Fruit fly (Drosophila melanogaster) whole organism, embryonic: ENCODE results near the gene CG15506.
A peak's percentile ranks its signal among the peaks of the same experiment; 100 is the strongest.

Experiments used
- ATbp ChIP-seq: fragments of 200-800 bp; sonication (Bioruptor generic); optimal IDR thresholded peaks from 2 replicates; lab custom pipeline; 2017; ENCODE audit warnings: missing biosample characterization, mild to moderate bottlenecking, missing genetic modification characterization, missing genetic modification reagents
- Abd-B ChIP-seq: fragments of 200-800 bp; sonication (Bioruptor generic); optimal IDR thresholded peaks from 2 replicates; lab custom pipeline; 2018; ENCODE audit warnings: missing biosample characterization, mild to moderate bottlenecking, missing genetic modification characterization, moderate library complexity
- B-H2 ChIP-seq: fragments of 200-800 bp; sonication (Bioruptor generic); optimal IDR thresholded peaks from 2 replicates; lab custom pipeline; 2018; ENCODE audit warnings: missing biosample characterization, mild to moderate bottlenecking, missing genetic modification characterization
- Bdp1 ChIP-seq: fragments of 200-800 bp; sonication (Bioruptor generic); optimal IDR thresholded peaks from 3 replicates; lab custom pipeline; 2016; ENCODE audit warnings: missing biosample characterization, missing genetic modification characterization
- C15 ChIP-seq: fragments of 200-800 bp; sonication (Bioruptor generic); IDR thresholded peaks from 3 replicates; pipeline ENCODE4 v1.3.6; 2022; ENCODE audit warnings: missing biosample characterization, missing genetic modification characterization
- CG1233 ChIP-seq: fragments of 200-800 bp; sonication (Bioruptor generic); optimal IDR thresholded peaks from 4 replicates; lab custom pipeline; 2018; ENCODE audit warnings: missing biosample characterization, mild to moderate bottlenecking, missing genetic modification characterization
- CG12744 ChIP-seq: fragments of 200-800 bp; sonication (Bioruptor generic); optimal IDR thresholded peaks from 2 replicates; lab custom pipeline; 2016; ENCODE audit warnings: missing biosample characterization, missing genetic modification characterization
- CG14965 ChIP-seq: fragments of 200-800 bp; sonication (Bioruptor generic); optimal IDR thresholded peaks from 2 replicates; lab custom pipeline; 2016; ENCODE audit warnings: missing biosample characterization, missing genetic modification characterization, borderline replicate concordance
- CG1529 ChIP-seq: fragments of 200-800 bp; sonication (Bioruptor generic); optimal IDR thresholded peaks from 3 replicates; lab custom pipeline; 2018; ENCODE audit warnings: missing biosample characterization, missing genetic modification characterization
- CG15514 ChIP-seq: fragments of 200-800 bp; sonication (Bioruptor generic); optimal IDR thresholded peaks from 3 replicates; lab custom pipeline; 2017; ENCODE audit warnings: missing biosample characterization, missing genetic modification characterization, mild to moderate bottlenecking, moderate library complexity, missing genetic modification reagents
- CG1603 ChIP-seq: fragments of 200-800 bp; sonication (Bioruptor generic); optimal IDR thresholded peaks from 2 replicates; lab custom pipeline; 2019; ENCODE audit warnings: missing biosample characterization, mild to moderate bottlenecking, missing genetic modification characterization, moderate library complexity
- CG17359 ChIP-seq: fragments of 200-800 bp; sonication (Bioruptor generic); optimal IDR thresholded peaks from 3 replicates; lab custom pipeline; 2018; ENCODE audit warnings: missing biosample characterization, mild to moderate bottlenecking, missing genetic modification characterization, moderate library complexity
- CG18011 ChIP-seq: fragments of 200-800 bp; sonication (Bioruptor generic); optimal IDR thresholded peaks from 2 replicates; lab custom pipeline; 2017; ENCODE audit warnings: missing biosample characterization, missing genetic modification characterization, mild to moderate bottlenecking, moderate library complexity, missing genotype
- CG2120 ChIP-seq: fragments of 200-800 bp; sonication (Bioruptor generic); optimal IDR thresholded peaks from 3 replicates; lab custom pipeline; 2016; ENCODE audit warnings: missing biosample characterization, missing genetic modification characterization
- CG30431 ChIP-seq: fragments of 200-800 bp; sonication (Bioruptor generic); optimal IDR thresholded peaks from 2 replicates; lab custom pipeline; 2017; ENCODE audit warnings: missing biosample characterization, missing genetic modification characterization
- CG31441 ChIP-seq: fragments of 200-800 bp; sonication (Bioruptor generic); IDR thresholded peaks from 2 replicates; pipeline ENCODE4 v1.3.6; 2022; ENCODE audit warnings: missing biosample characterization, missing genetic modification characterization
- CG4617 ChIP-seq: fragments of 200-800 bp; sonication (Bioruptor generic); optimal IDR thresholded peaks from 3 replicates; lab custom pipeline; 2016; ENCODE audit warnings: missing biosample characterization, missing genetic modification characterization, borderline replicate concordance
- CG4730 ChIP-seq: fragments of 200-800 bp; sonication (Bioruptor generic); IDR thresholded peaks from 2 replicates; pipeline ENCODE4 v1.3.6; 2022; ENCODE audit warnings: missing biosample characterization, missing genetic modification characterization
- CG7372 ChIP-seq: fragments of 200-800 bp; sonication (Bioruptor generic); IDR thresholded peaks from 2 replicates; pipeline ENCODE4 v1.3.6; 2022; ENCODE audit warnings: missing biosample characterization, missing genetic modification characterization
- CG8089 ChIP-seq: fragments of 200-800 bp; sonication (Bioruptor generic); optimal IDR thresholded peaks from 3 replicates; lab custom pipeline; 2016; ENCODE audit warnings: missing biosample characterization, missing genetic modification characterization
- Doc2 ChIP-seq: fragments of 200-800 bp; sonication (Bioruptor generic); IDR thresholded peaks from 2 replicates; pipeline ENCODE4 v1.3.6; 2022; ENCODE audit warnings: missing biosample characterization, missing genetic modification characterization
- Doc3 ChIP-seq: fragments of 200-800 bp; sonication (Bioruptor generic); IDR thresholded peaks from 3 replicates; pipeline ENCODE4 v1.3.6; 2022; ENCODE audit warnings: missing biosample characterization, missing genetic modification characterization; ENCODE audit not compliant: partially characterized antibody
- Elba2 ChIP-seq: fragments of 200-800 bp; sonication (Bioruptor generic); optimal IDR thresholded peaks from 3 replicates; lab custom pipeline; 2016; ENCODE audit warnings: missing biosample characterization, missing genetic modification characterization
- Ets97D ChIP-seq: fragments of 200-800 bp; sonication (Bioruptor generic); optimal IDR thresholded peaks from 3 replicates; lab custom pipeline; 2016; ENCODE audit warnings: missing biosample characterization, missing genetic modification characterization
- HLH54F ChIP-seq: fragments of 200-800 bp; sonication (Bioruptor generic); optimal IDR thresholded peaks from 3 replicates; lab custom pipeline; 2016; ENCODE audit warnings: missing biosample characterization, missing genetic modification characterization
- Kr ChIP-seq: fragments of 200-800 bp; sonication (Bioruptor generic); optimal IDR thresholded peaks from 2 replicates; lab custom pipeline; 2017; ENCODE audit warnings: missing biosample characterization, mild to moderate bottlenecking, missing genetic modification characterization
- MESR4 ChIP-seq: fragments of 200-800 bp; sonication (Bioruptor generic); optimal IDR thresholded peaks from 2 replicates; lab custom pipeline; 2018; ENCODE audit warnings: missing biosample characterization, mild to moderate bottlenecking, missing genetic modification characterization, moderate library complexity
- Meics ChIP-seq: fragments of 200-800 bp; sonication (Bioruptor generic); optimal IDR thresholded peaks from 2 replicates; lab custom pipeline; 2017; ENCODE audit warnings: missing biosample characterization, mild to moderate bottlenecking, missing genetic modification characterization
- NC2β ChIP-seq: fragments of 200-800 bp; sonication (Bioruptor generic); optimal IDR thresholded peaks from 2 replicates; lab custom pipeline; 2016; ENCODE audit warnings: missing biosample characterization, missing genetic modification characterization
- Opbp ChIP-seq: fragments of 200-800 bp; sonication (Bioruptor generic); IDR thresholded peaks from 3 replicates; pipeline ENCODE4 v1.3.6; 2022; ENCODE audit warnings: missing biosample characterization, missing genetic modification characterization; ENCODE audit not compliant: partially characterized antibody
- Optix ChIP-seq: fragments of 200-800 bp; sonication (Bioruptor generic); IDR thresholded peaks from 3 replicates; pipeline ENCODE4 v1.3.6; 2022; ENCODE audit warnings: missing biosample characterization, missing genetic modification characterization
- Rfx ChIP-seq: fragments of 200-800 bp; sonication (Bioruptor generic); IDR thresholded peaks from 2 replicates; pipeline ENCODE4 v1.3.6; 2022; ENCODE audit warnings: missing biosample characterization, missing genetic modification characterization
- TFAM ChIP-seq: fragments of 200-800 bp; sonication (Bioruptor generic); optimal IDR thresholded peaks from 2 replicates; lab custom pipeline; 2017; ENCODE audit warnings: missing biosample characterization, missing genetic modification characterization, inconsistent platforms
- Taf1 ChIP-seq: fragments of 200-800 bp; sonication (Bioruptor generic); IDR thresholded peaks from 2 replicates; pipeline ENCODE4 v1.3.6; 2022; ENCODE audit warnings: missing biosample characterization, missing genetic modification characterization
- Usf ChIP-seq: fragments of 200-800 bp; sonication (Bioruptor generic); optimal IDR thresholded peaks from 2 replicates; lab custom pipeline; 2017; ENCODE audit warnings: missing genotype, missing biosample characterization, missing genetic modification characterization
- ap ChIP-seq: fragments of 200-800 bp; sonication (Bioruptor generic); IDR thresholded peaks from 2 replicates; pipeline ENCODE4 v1.3.6; 2022; ENCODE audit warnings: missing biosample characterization, missing genetic modification characterization
- caup ChIP-seq: fragments of 200-800 bp; sonication (Bioruptor generic); optimal IDR thresholded peaks from 3 replicates; lab custom pipeline; 2017; ENCODE audit warnings: missing biosample characterization, mild to moderate bottlenecking, missing genetic modification characterization, moderate library complexity; ENCODE audit not compliant: severe bottlenecking
- crol ChIP-seq: fragments of 200-800 bp; sonication (Bioruptor generic); IDR thresholded peaks from 2 replicates; pipeline ENCODE4 v1.3.6; 2022; ENCODE audit warnings: missing biosample characterization, missing genetic modification characterization
- cwo ChIP-seq: fragments of 200-800 bp; sonication (Bioruptor generic); optimal IDR thresholded peaks from 3 replicates; lab custom pipeline; 2017; ENCODE audit warnings: missing biosample characterization, missing genetic modification characterization, mild to moderate bottlenecking, moderate library complexity, missing genetic modification reagents
- danr ChIP-seq: fragments of 200-800 bp; sonication (Bioruptor generic); IDR thresholded peaks from 2 replicates; pipeline ENCODE4 v1.3.6; 2022; ENCODE audit warnings: missing biosample characterization, missing genetic modification characterization
- dmrt11E ChIP-seq: fragments of 200-800 bp; sonication (Bioruptor generic); optimal IDR thresholded peaks from 3 replicates; lab custom pipeline; 2018; ENCODE audit warnings: missing biosample characterization, mild to moderate bottlenecking, missing genetic modification characterization, moderate library complexity
- dpn ChIP-seq, 2 experiments: fragments of 200-800 bp; sonication (Bioruptor generic); optimal IDR thresholded peaks; 3 replicates each; lab custom pipeline; 2016; ENCODE audit warnings: missing biosample characterization in 2 of 2, missing genetic modification characterization in 2 of 2
- en ChIP-seq: fragments of 200-800 bp; sonication (Bioruptor generic); optimal IDR thresholded peaks from 2 replicates; lab custom pipeline; 2016; ENCODE audit warnings: missing biosample characterization, missing genetic modification characterization
- fd96Cb ChIP-seq: fragments of 200-800 bp; sonication (Bioruptor generic); optimal IDR thresholded peaks from 2 replicates; lab custom pipeline; 2018; ENCODE audit warnings: missing biosample characterization, mild to moderate bottlenecking, missing genetic modification characterization, moderate library complexity
- ken ChIP-seq: fragments of 200-800 bp; sonication (Bioruptor generic); IDR thresholded peaks from 3 replicates; pipeline ENCODE4 v1.3.6; 2022; ENCODE audit warnings: missing biosample characterization, missing genetic modification characterization
- pros ChIP-seq: fragments of 200-800 bp; sonication (Bioruptor generic); optimal IDR thresholded peaks from 3 replicates; lab custom pipeline; 2019; ENCODE audit warnings: missing biosample characterization, mild to moderate bottlenecking, missing genetic modification characterization, moderate library complexity
- repo ChIP-seq: fragments of 200-800 bp; sonication (Bioruptor generic); optimal IDR thresholded peaks from 2 replicates; lab custom pipeline; 2016; ENCODE audit warnings: missing biosample characterization, missing genetic modification characterization
- sens ChIP-seq: fragments of 200-800 bp; sonication (Bioruptor generic); peaks from one replicate; lab custom pipeline; 2016; ENCODE audit warnings: missing biosample characterization, missing genetic modification characterization
- ttk ChIP-seq: fragments of 200-800 bp; sonication (Bioruptor generic); IDR thresholded peaks from 2 replicates; pipeline ENCODE4 v2.1.2; 2022; ENCODE audit warnings: missing biosample characterization, missing genetic modification characterization
- vvl ChIP-seq: fragments of 200-800 bp; sonication (Bioruptor generic); IDR thresholded peaks from 2 replicates; pipeline ENCODE4 v1.3.6; 2022; ENCODE audit warnings: missing biosample characterization, missing genetic modification characterization
- zf30C ChIP-seq: fragments of 200-800 bp; sonication (Bioruptor generic); optimal IDR thresholded peaks from 3 replicates; lab custom pipeline; 2018; ENCODE audit warnings: missing biosample characterization, mild to moderate bottlenecking, missing genetic modification characterization

The CG15506 gene

dm6 chr3R:29675333-29675732 lies 43.1 kb upstream of the CG15506 start, which contains the start of the genes Bub3 and Cap-D2 (continued):
- TF ChIP-seq crol (GFP tag; lab: Robert Waterston, UW) (no peak), repo (GFP tag; lab: Kevin White, UChicago) (peak; percentile 73), CG2120 (GFP tag; lab: Kevin White, UChicago) (peak; percentile 84), Kr (no peak), pros (no peak), NC2β (GFP tag; lab: Kevin White, UChicago) (peak; percentile 78), CG18011 (no peak), CG1529 (no peak), CG1603 (tag; lab: Kevin White, UChicago) (peak; percentile 80), Usf (GFP tag; lab: Kevin White, UChicago) (no peak), en (GFP tag; lab: Kevin White, UChicago) (peak; percentile 50), caup (GFP tag; lab: Kevin White, UChicago) (peak; percentile 33), MESR4 (GFP tag; lab: Kevin White, UChicago) (peak; percentile 42), CG8089 (GFP tag; lab: Kevin White, UChicago) (peak; percentile 73), Taf1 (peak; percentile 34; the same call in 1 of the 2 replicates), vvl (GFP tag; lab: Robert Waterston, UW) (peak; percentile 52; the same call in 1 of the 2 replicates), Doc2 (GFP tag; lab: Robert Waterston, UW) (no peak), CG14965 (GFP tag; lab: Kevin White, UChicago) (no peak), Opbp (peak; percentile 88), danr (GFP tag; lab: Robert Waterston, UW) (0 out of 2 replicates have a peak, but pooled peaks have one; percentile 12), ken (GFP tag; lab: Robert Waterston, UW) (peak; percentile 67; the same call in 2 of the 3 replicates), Rfx (GFP tag; lab: Robert Waterston, UW) (peak; percentile 58), CG15514 (GFP tag; lab: Kevin White, UChicago) (peak; percentile 53), CG30431 (peak; percentile 21), ATbp (GFP tag; lab: Kevin White, UChicago) (no peak), CG1233 (GFP tag; lab: Kevin White, UChicago) (peak; percentile 60), Bdp1 (GFP tag; lab: Kevin White, UChicago) (peak; percentile 58), dpn (GFP tag; optimal IDR thresholded peaks at IDR 0.05; lab: Kevin White, UChicago) (peak; percentile 83 to 84), CG4617 (GFP tag; lab: Kevin White, UChicago) (peak; percentile 71), zf30C (no peak), CG4730 (GFP tag; lab: Robert Waterston, UW) (peak; percentile 8; the same call in 1 of the 2 replicates), C15 (no peak), CG12744 (GFP tag; lab: Kevin White, UChicago) (peak; percentile 53), CG31441 (GFP tag; lab: Robert Waterston, UW) (no peak), HLH54F (GFP tag; lab: Kevin White, UChicago) (peak; percentile 72), CG7372 (GFP tag; lab: Robert Waterston, UW) (peak; percentile 57), B-H2 (GFP tag; lab: Kevin White, UChicago) (no peak), Abd-B (peak; percentile 69), cwo (GFP tag; lab: Kevin White, UChicago) (peak; percentile 29), Meics (GFP tag; lab: Kevin White, UChicago) (peak; percentile 65), Ets97D (GFP tag; lab: Kevin White, UChicago) (peak; percentile 83), ap (GFP tag; lab: Robert Waterston, UW) (peak; percentile 65; the same call in 1 of the 2 replicates), ttk (GFP tag; lab: Robert Waterston, UW) (no peak), CG17359 (tag; lab: Kevin White, UChicago) (no peak), sens (GFP tag; lab: Kevin White, UChicago) (peak; percentile 98), Doc3 (GFP tag; lab: Robert Waterston, UW) (peak; percentile 86), Elba2 (peak; percentile 47), TFAM (no peak), Optix (GFP tag; lab: Robert Waterston, UW) (peak; percentile 63; the same call in 2 of the 3 replicates), dmrt11E (tag; lab: Kevin White, UChicago) (peak; percentile 67), fd96Cb (peak; percentile 55)
